Fruit fly (Drosophila melanogaster): Measurements from ENCODE around the gene CG32579.

The CG32579 gene

dm6 chrX:16334251-16334860, 11.3 kb downstream of the CG32579 start:
- TF ChIP-seq dmrt93B (GFP tag; optimal IDR thresholded peaks at IDR 0.05) = no peak
- no peak for TF ChIP-seq Hr83 (GFP tag; optimal IDR thresholded peaks at IDR 0.05; ENCODE audit: poor library complexity, severe bottlenecking)
- TF ChIP-seq fru (GFP tag; optimal IDR thresholded peaks at IDR 0.05) = no peak
- peak; percentile 37 for TF ChIP-seq N (GFP tag; optimal IDR thresholded peaks at IDR 0.05)
- peak; percentile 27 for TF ChIP-seq CrebA (GFP tag; optimal IDR thresholded peaks at IDR 0.05; ENCODE audit: borderline replicate concordance)
- TF ChIP-seq CG32264 (GFP tag; optimal IDR thresholded peaks at IDR 0.05) = no peak
- no peak for TF ChIP-seq psq (GFP tag; optimal IDR thresholded peaks at IDR 0.05)
- no peak for TF ChIP-seq Hnf4 (GFP tag; optimal IDR thresholded peaks at IDR 0.05)
- no peak for TF ChIP-seq usp (GFP tag; optimal IDR thresholded peaks at IDR 0.05)
- TF ChIP-seq woc (GFP tag; optimal IDR thresholded peaks at IDR 0.05) = no peak
- TF ChIP-seq br (GFP tag; optimal IDR thresholded peaks at IDR 0.05) = no peak
- TF ChIP-seq dsf (GFP tag; optimal IDR thresholded peaks at IDR 0.05; ENCODE audit: borderline replicate concordance) = no peak
- no peak for TF ChIP-seq Vsx2 (GFP tag; optimal IDR thresholded peaks at IDR 0.05; ENCODE audit: partially characterized antibody)

- peak; percentile 33 for TF ChIP-seq dmrt93B (GFP tag; optimal IDR thresholded peaks at IDR 0.05)
- no peak for TF ChIP-seq Rel (GFP tag; optimal IDR thresholded peaks at IDR 0.05)
- no peak for TF ChIP-seq Rel (tag; optimal IDR thresholded peaks at IDR 0.05)
- peak; percentile 72 for TF ChIP-seq ey (GFP tag; optimal IDR thresholded peaks at IDR 0.05)
- TF ChIP-seq GATAd (GFP tag; optimal IDR thresholded peaks at IDR 0.05) = no peak
- TF ChIP-seq brk (GFP tag; optimal IDR thresholded peaks at IDR 0.05) = no peak
- TF ChIP-seq Vsx2 (GFP tag; optimal IDR thresholded peaks at IDR 0.05; ENCODE audit: partially characterized antibody) = no peak
- no peak for TF ChIP-seq pan (optimal IDR thresholded peaks at IDR 0.05)
- TF ChIP-seq Jra (GFP tag; optimal IDR thresholded peaks at IDR 0.05) = peak; percentile 25
- no peak for TF ChIP-seq CG32264 (GFP tag; optimal IDR thresholded peaks at IDR 0.05)
- no peak for TF ChIP-seq Mio (GFP tag; optimal IDR thresholded peaks at IDR 0.05)
- TF ChIP-seq usp (GFP tag; optimal IDR thresholded peaks at IDR 0.05) = no peak
- peak; percentile 61 for TF ChIP-seq psq (GFP tag; optimal IDR thresholded peaks at IDR 0.05)
- TF ChIP-seq Myc (optimal IDR thresholded peaks at IDR 0.05) = no peak
- peak; percentile 31 for TF ChIP-seq sv (GFP tag; optimal IDR thresholded peaks at IDR 0.05)
- TF ChIP-seq Dif (GFP tag; optimal IDR thresholded peaks at IDR 0.05; ENCODE audit: partially characterized antibody) = no peak
- TF ChIP-seq foxo (GFP tag; optimal IDR thresholded peaks at IDR 0.05) = peak in 1 of 2 experiments; percentile 85
- TF ChIP-seq sage (GFP tag; optimal IDR thresholded peaks at IDR 0.05) = no peak
- peak; percentile 78 for TF ChIP-seq h (GFP tag; optimal IDR thresholded peaks at IDR 0.05)
- TF ChIP-seq HLH106 (tag; optimal IDR thresholded peaks at IDR 0.05) = peak; percentile 62
- peak; percentile 2 for TF ChIP-seq tai (GFP tag; optimal IDR thresholded peaks at IDR 0.05)
- peak; percentile 72 for TF ChIP-seq Hnf4 (GFP tag; optimal IDR thresholded peaks at IDR 0.05)
- TF ChIP-seq lola (GFP tag; optimal IDR thresholded peaks at IDR 0.05) = no peak
- TF ChIP-seq rgr (GFP tag; optimal IDR thresholded peaks at IDR 0.05) = peak; percentile 82
- peak; percentile 69 for TF ChIP-seq Hr83 (GFP tag; optimal IDR thresholded peaks at IDR 0.05; ENCODE audit: poor library complexity, severe bottlenecking)
- no peak for TF ChIP-seq Hr78 (GFP tag; optimal IDR thresholded peaks at IDR 0.05)
- TF ChIP-seq N (GFP tag; optimal IDR thresholded peaks at IDR 0.05) = no peak
- peak; percentile 12 for TF ChIP-seq CG9705 (GFP tag; optimal IDR thresholded peaks at IDR 0.05)
- TF ChIP-seq fru (GFP tag; optimal IDR thresholded peaks at IDR 0.05) = peak; percentile 78
- TF ChIP-seq Dfd (GFP tag; optimal IDR thresholded peaks at IDR 0.05) = no peak
- no peak for TF ChIP-seq CrebA (GFP tag; optimal IDR thresholded peaks at IDR 0.05; ENCODE audit: borderline replicate concordance)
- TF ChIP-seq Abd-B (GFP tag; optimal IDR thresholded peaks at IDR 0.05) = no peak
- TF ChIP-seq dsf (GFP tag; optimal IDR thresholded peaks at IDR 0.05; ENCODE audit: borderline replicate concordance) = no peak
- TF ChIP-seq Sp1 (GFP tag; optimal IDR thresholded peaks at IDR 0.05) = peak; percentile 64
- peak; percentile 30 for TF ChIP-seq woc (GFP tag; optimal IDR thresholded peaks at IDR 0.05)
- no peak for TF ChIP-seq dl (GFP tag; optimal IDR thresholded peaks at IDR 0.05; ENCODE audit: insufficient read depth in 1 of 2, partially characterized antibody in 2 of 2)
- no peak for TF ChIP-seq jim (GFP tag; optimal IDR thresholded peaks at IDR 0.05)
- peak; percentile 68 for TF ChIP-seq OdsH (GFP tag; optimal IDR thresholded peaks at IDR 0.05)
- peak; percentile 72 for TF ChIP-seq br (GFP tag; optimal IDR thresholded peaks at IDR 0.05)
Observed at dm6 chrX:16335107-16335642, 12.1 kb downstream of the CG32579 start.
